Fruit fly (Drosophila melanogaster) S2 (cell line): ENCODE data around the gene CG8560.

Experiments
- CG8478 ChIP-seq: fragments of >200 bp; optimal IDR thresholded peaks from 2 replicates; lab custom pipeline; 2018
- CTCF ChIP-seq, 2 experiments: fragments of >200 bp; optimal IDR thresholded peaks; 2 replicates each; lab custom pipeline; 2018

dm6 chr3L:7359827-7360323, 44.1 kb downstream of the CG8560 start, which contains the start of gene pst:
- no peak for TF ChIP-seq CTCF (optimal IDR thresholded peaks at IDR 0.05; lab: Kevin White, UChicago)
- no peak for TF ChIP-seq CG8478
